Fruit fly (Drosophila melanogaster) whole organism, embryonic: ENCODE measurements around the gene Nph.

Experiments used
- Abd-B ChIP-seq: fragments of 200-800 bp; sonication (Bioruptor generic); optimal IDR thresholded peaks from 2 replicates; lab custom pipeline; 2018; ENCODE audit warnings: missing biosample characterization, mild to moderate bottlenecking, missing genetic modification characterization, moderate library complexity
- Atf3 ChIP-seq: fragments of 200-800 bp; sonication (Bioruptor generic); optimal IDR thresholded peaks from 3 replicates; lab custom pipeline; 2016; ENCODE audit warnings: missing biosample characterization, missing genetic modification characterization
- B-H2 ChIP-seq: fragments of 200-800 bp; sonication (Bioruptor generic); optimal IDR thresholded peaks from 2 replicates; lab custom pipeline; 2018; ENCODE audit warnings: missing biosample characterization, mild to moderate bottlenecking, missing genetic modification characterization
- Bteb2 ChIP-seq: fragments of 200-800 bp; sonication (Bioruptor generic); optimal IDR thresholded peaks from 2 replicates; lab custom pipeline; 2016; ENCODE audit warnings: missing biosample characterization, missing genetic modification characterization
- CG10267 ChIP-seq: fragments of 200-800 bp; sonication (Bioruptor generic); optimal IDR thresholded peaks from 2 replicates; lab custom pipeline; 2018; ENCODE audit warnings: missing biosample characterization, mild to moderate bottlenecking, missing genetic modification characterization, moderate library complexity
- CG10979 ChIP-seq: fragments of 200-800 bp; sonication (Bioruptor generic); optimal IDR thresholded peaks from 2 replicates; lab custom pipeline; 2018; ENCODE audit warnings: missing biosample characterization, mild to moderate bottlenecking, missing genetic modification characterization, moderate library complexity
- CG11398 ChIP-seq: fragments of 200-800 bp; sonication (Bioruptor generic); optimal IDR thresholded peaks from 2 replicates; lab custom pipeline; 2016; ENCODE audit warnings: missing biosample characterization, missing genetic modification characterization
- CG12391 ChIP-seq: fragments of 200-800 bp; sonication (Bioruptor generic); optimal IDR thresholded peaks from 3 replicates; lab custom pipeline; 2018; ENCODE audit warnings: missing biosample characterization, mild to moderate bottlenecking, missing genetic modification characterization, moderate library complexity
- CG13287 ChIP-seq: fragments of 200-800 bp; sonication (Bioruptor generic); IDR thresholded peaks from 2 replicates; pipeline ENCODE4 v1.3.6; 2022; ENCODE audit warnings: missing biosample characterization, missing genetic modification characterization; ENCODE audit not compliant: partially characterized antibody
- CG13424 ChIP-seq: fragments of 200-800 bp; sonication (Bioruptor generic); optimal IDR thresholded peaks from 2 replicates; lab custom pipeline; 2019; ENCODE audit warnings: missing biosample characterization, mild to moderate bottlenecking, missing genetic modification characterization, moderate library complexity
- CG16813 ChIP-seq: fragments of 200-800 bp; sonication (Bioruptor generic); IDR thresholded peaks from 3 replicates; pipeline ENCODE4 v1.3.6; 2022; ENCODE audit warnings: missing biosample characterization, missing genetic modification characterization; ENCODE audit not compliant: partially characterized antibody
- CG17912 ChIP-seq: fragments of 200-800 bp; sonication (Bioruptor generic); optimal IDR thresholded peaks from 2 replicates; lab custom pipeline; 2018; ENCODE audit warnings: missing biosample characterization, mild to moderate bottlenecking, missing genetic modification characterization
- CG18764 ChIP-seq: fragments of 200-800 bp; sonication (Bioruptor generic); optimal IDR thresholded peaks from 3 replicates; lab custom pipeline; 2016; ENCODE audit warnings: missing biosample characterization, missing genetic modification characterization
- CG2116 ChIP-seq: fragments of 200-800 bp; sonication (Bioruptor generic); optimal IDR thresholded peaks from 3 replicates; lab custom pipeline; 2018; ENCODE audit warnings: missing biosample characterization, mild to moderate bottlenecking, missing genetic modification characterization
- CG2129 ChIP-seq: fragments of 200-800 bp; sonication (Bioruptor generic); IDR thresholded peaks from 2 replicates; pipeline ENCODE4 v1.3.6; 2022; ENCODE audit warnings: missing biosample characterization, missing genetic modification characterization; ENCODE audit not compliant: partially characterized antibody
- CG3847 ChIP-seq: fragments of 200-800 bp; sonication (Bioruptor generic); IDR thresholded peaks from 2 replicates; pipeline ENCODE4 v1.3.6; 2022; ENCODE audit warnings: missing biosample characterization, missing genetic modification characterization
- CG4617 ChIP-seq: fragments of 200-800 bp; sonication (Bioruptor generic); optimal IDR thresholded peaks from 3 replicates; lab custom pipeline; 2016; ENCODE audit warnings: missing biosample characterization, missing genetic modification characterization, borderline replicate concordance
- CG6791 ChIP-seq: fragments of 200-800 bp; sonication (Bioruptor generic); IDR thresholded peaks from 3 replicates; pipeline ENCODE4 v1.3.6; 2022; ENCODE audit warnings: missing biosample characterization, missing genetic modification characterization; ENCODE audit not compliant: partially characterized antibody
- CoRest ChIP-seq: fragments of 200-800 bp; sonication (Bioruptor generic); optimal IDR thresholded peaks from 3 replicates; lab custom pipeline; 2018; ENCODE audit warnings: missing biosample characterization, mild to moderate bottlenecking, missing genetic modification characterization, moderate library complexity
- D19B ChIP-seq: fragments of 200-800 bp; sonication (Bioruptor generic); optimal IDR thresholded peaks from 2 replicates; lab custom pipeline; 2017; ENCODE audit warnings: missing biosample characterization, mild to moderate bottlenecking, missing genetic modification characterization
- Dbx ChIP-seq: fragments of 200-800 bp; sonication (Bioruptor generic); IDR thresholded peaks from 3 replicates; pipeline ENCODE4 v1.3.6; 2022; ENCODE audit warnings: missing biosample characterization, missing genetic modification characterization
- Dll ChIP-seq: fragments of 200-800 bp; sonication (Bioruptor generic); IDR thresholded peaks from 4 replicates; pipeline ENCODE4 v1.3.6; 2022; ENCODE audit warnings: missing biosample characterization, missing genetic modification characterization; ENCODE audit not compliant: partially characterized antibody
- Dp ChIP-seq: fragments of 200-800 bp; sonication (Bioruptor generic); optimal IDR thresholded peaks from 2 replicates; lab custom pipeline; 2018; ENCODE audit warnings: missing biosample characterization, mild to moderate bottlenecking, missing genetic modification characterization, moderate library complexity
- E2f2 ChIP-seq: fragments of 200-800 bp; sonication (Bioruptor generic); IDR thresholded peaks from 2 replicates; pipeline ENCODE4 v1.3.6; 2022; ENCODE audit warnings: missing biosample characterization, missing genetic modification characterization
- Fer1 ChIP-seq: fragments of 200-800 bp; sonication (Bioruptor generic); optimal IDR thresholded peaks from 2 replicates; lab custom pipeline; 2017; ENCODE audit warnings: missing biosample characterization, mild to moderate bottlenecking, missing genetic modification characterization
- Hsf ChIP-seq: fragments of 200-800 bp; sonication (Bioruptor generic); optimal IDR thresholded peaks from 3 replicates; lab custom pipeline; 2016; ENCODE audit warnings: missing biosample characterization, missing genetic modification characterization
- Myb ChIP-seq: fragments of 200-800 bp; sonication (Bioruptor generic); optimal IDR thresholded peaks from 2 replicates; lab custom pipeline; 2016; ENCODE audit warnings: missing biosample characterization, missing genetic modification characterization
- Nf-YC ChIP-seq: fragments of 200-800 bp; optimal IDR thresholded peaks from 3 replicates; lab custom pipeline; 2019; ENCODE audit warnings: missing biosample characterization, mild to moderate bottlenecking, missing genetic modification characterization, moderate library complexity
- Sin3A ChIP-seq: fragments of >200 bp; optimal IDR thresholded peaks from 2 replicates; lab custom pipeline; 2018
- YL-1 ChIP-seq: fragments of 200-800 bp; sonication (Bioruptor generic); optimal IDR thresholded peaks from 3 replicates; lab custom pipeline; 2017; ENCODE audit warnings: missing biosample characterization, mild to moderate bottlenecking, missing genetic modification characterization
- ase ChIP-seq: fragments of 200-800 bp; sonication (Bioruptor generic); IDR thresholded peaks from 3 replicates; pipeline ENCODE4 v1.3.6; 2022; ENCODE audit warnings: missing biosample characterization, missing genetic modification characterization
- ato ChIP-seq: fragments of 200-800 bp; sonication (Bioruptor generic); IDR thresholded peaks from 2 replicates; pipeline ENCODE4 v1.3.6; 2022; ENCODE audit warnings: missing biosample characterization, missing genetic modification characterization; ENCODE audit not compliant: partially characterized antibody
- bowl ChIP-seq: fragments of 200-800 bp; sonication (Bioruptor generic); IDR thresholded peaks from 2 replicates; pipeline ENCODE4 v1.3.6; 2022; ENCODE audit warnings: missing biosample characterization, missing genetic modification characterization
- chinmo ChIP-seq: fragments of 200-800 bp; sonication (Bioruptor generic); IDR thresholded peaks from 4 replicates; pipeline ENCODE4 v1.3.6; 2022; ENCODE audit warnings: missing biosample characterization, missing genetic modification characterization; ENCODE audit not compliant: partially characterized antibody
- dpn ChIP-seq, 2 experiments: fragments of 200-800 bp; sonication (Bioruptor generic); optimal IDR thresholded peaks; 3 replicates each; lab custom pipeline; 2016; ENCODE audit warnings: missing biosample characterization in 2 of 2, missing genetic modification characterization in 2 of 2
- hb ChIP-seq: fragments of 200-800 bp; sonication (Bioruptor generic); IDR thresholded peaks from 3 replicates; pipeline ENCODE4 v1.3.6; 2022; ENCODE audit warnings: missing biosample characterization, missing genetic modification characterization; ENCODE audit not compliant: partially characterized antibody
- inv ChIP-seq: fragments of 200-800 bp; sonication (Bioruptor generic); IDR thresholded peaks from 2 replicates; pipeline ENCODE4 v1.3.6; 2022; ENCODE audit warnings: missing biosample characterization, missing genetic modification characterization; ENCODE audit not compliant: partially characterized antibody
- knrl ChIP-seq: fragments of 200-800 bp; sonication (Bioruptor generic); IDR thresholded peaks from 3 replicates; pipeline ENCODE4 v1.3.6; 2022; ENCODE audit warnings: missing biosample characterization, missing genetic modification characterization; ENCODE audit not compliant: partially characterized antibody
- lilli ChIP-seq: fragments of 200-800 bp; sonication (Bioruptor generic); optimal IDR thresholded peaks from 3 replicates; lab custom pipeline; 2016; ENCODE audit warnings: missing biosample characterization, missing genetic modification characterization
- nerfin-2 ChIP-seq: fragments of 200-800 bp; sonication (Bioruptor generic); IDR thresholded peaks from 2 replicates; pipeline ENCODE4 v1.3.6; 2022; ENCODE audit warnings: missing biosample characterization, missing genetic modification characterization; ENCODE audit not compliant: partially characterized antibody
- row ChIP-seq: fragments of 200-800 bp; sonication (Bioruptor generic); IDR thresholded peaks from 3 replicates; pipeline ENCODE4 v1.3.6; 2022; ENCODE audit warnings: missing biosample characterization, missing genetic modification characterization
- slou ChIP-seq: fragments of 200-800 bp; sonication (Bioruptor generic); optimal IDR thresholded peaks from 3 replicates; lab custom pipeline; 2016; ENCODE audit warnings: missing biosample characterization, missing genetic modification characterization
- sna ChIP-seq: fragments of 200-800 bp; sonication (Bioruptor generic); IDR thresholded peaks from 2 replicates; pipeline ENCODE4 v1.3.6; 2022; ENCODE audit warnings: missing biosample characterization, missing genetic modification characterization; ENCODE audit not compliant: partially characterized antibody
- tll ChIP-seq, 2 experiments: fragments of 200-800 bp in 1 of 2; fragments of >200 bp in 1 of 2; sonication (Bioruptor generic) in 1 of 2; optimal IDR thresholded peaks; 2 replicates each; lab custom pipeline; 2017 to 2019; ENCODE audit warnings: missing biosample characterization in 2 of 2, missing genetic modification characterization in 2 of 2, mild to moderate bottlenecking in 1 of 2, moderate library complexity in 1 of 2
- vfl ChIP-seq: fragments of 200-800 bp; sonication (Bioruptor generic); optimal IDR thresholded peaks from 2 replicates; lab custom pipeline; 2016; ENCODE audit warnings: missing biosample characterization, missing genetic modification characterization
- vnd ChIP-seq: fragments of 200-800 bp; sonication (Bioruptor generic); IDR thresholded peaks from 3 replicates; pipeline ENCODE4 v1.3.6; 2022; ENCODE audit warnings: missing biosample characterization, missing genetic modification characterization; ENCODE audit not compliant: partially characterized antibody
- vvl ChIP-seq: fragments of 200-800 bp; sonication (Bioruptor generic); IDR thresholded peaks from 2 replicates; pipeline ENCODE4 v1.3.6; 2022; ENCODE audit warnings: missing biosample characterization, missing genetic modification characterization
- z ChIP-seq: fragments of 200-800 bp; sonication (Bioruptor generic); IDR thresholded peaks from 3 replicates; pipeline ENCODE4 v1.3.6; 2022; ENCODE audit warnings: missing biosample characterization, missing genetic modification characterization
- zf30C ChIP-seq: fragments of 200-800 bp; sonication (Bioruptor generic); optimal IDR thresholded peaks from 3 replicates; lab custom pipeline; 2018; ENCODE audit warnings: missing biosample characterization, mild to moderate bottlenecking, missing genetic modification characterization

Nph gene

DNA sequence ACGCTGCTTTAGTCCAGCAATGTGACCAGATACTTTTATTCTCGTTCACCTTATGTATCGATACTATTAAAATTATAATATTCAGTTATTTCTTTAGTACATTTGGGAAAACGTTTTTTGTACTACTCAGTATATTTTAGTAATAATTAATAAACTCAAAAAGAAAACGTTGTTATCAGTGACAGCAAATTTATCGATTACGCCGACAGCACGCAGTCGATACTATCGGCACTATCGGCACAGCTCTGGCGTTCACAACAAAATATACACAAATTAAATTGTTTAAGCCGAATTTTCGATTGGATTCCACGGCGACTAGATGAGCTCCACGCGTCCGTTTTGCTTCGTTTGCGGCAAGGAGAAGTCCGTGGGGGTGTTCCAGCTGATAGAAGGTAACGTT lies 34.8 kb upstream of the Nph start, which contains the start of the genes janA, Sry-alpha and Sry-beta (continued):
- TF ChIP-seq vvl (GFP tag; lab: Robert Waterston, UW): peak; percentile 42; the same call in 1 of the 2 replicates
- peak; percentile 73 for TF ChIP-seq Sin3A (lab: Kevin White, UChicago)
- TF ChIP-seq z (GFP tag; lab: Robert Waterston, UW): no peak
- peak; percentile 62 for TF ChIP-seq CG10267 (tag; lab: Kevin White, UChicago)
- peak; percentile 99 for TF ChIP-seq CG6791 (GFP tag; lab: Robert Waterston, UW)
- peak; percentile 36 for TF ChIP-seq CoRest (tag; lab: Kevin White, UChicago)
- peak; percentile 9 for TF ChIP-seq Fer1 (GFP tag; lab: Kevin White, UChicago)
- TF ChIP-seq CG10979 (tag; lab: Kevin White, UChicago): peak; percentile 7
- TF ChIP-seq CG2116: peak; percentile 86
- TF ChIP-seq vnd (GFP tag; lab: Robert Waterston, UW): peak; percentile 100
- TF ChIP-seq CG16813 (GFP tag; lab: Robert Waterston, UW): peak; percentile 100
- peak; percentile 52 for TF ChIP-seq CG3847
- peak; percentile 16 for TF ChIP-seq CG13424 (tag; lab: Kevin White, UChicago)
- no peak for TF ChIP-seq slou (GFP tag; lab: Kevin White, UChicago)
- TF ChIP-seq YL-1: peak; percentile 86
- TF ChIP-seq CG4617 (GFP tag; lab: Kevin White, UChicago): peak; percentile 92
- no peak for TF ChIP-seq B-H2
- peak; percentile 99 for TF ChIP-seq chinmo (GFP tag; lab: Robert Waterston, UW)
- no peak for TF ChIP-seq zf30C
- no peak for TF ChIP-seq CG11398 (GFP tag; lab: Kevin White, UChicago)
- no peak for TF ChIP-seq bowl
- no peak for TF ChIP-seq tll (GFP tag; optimal IDR thresholded peaks at IDR 0.05; lab: Kevin White, UChicago)
- peak; percentile 22 for TF ChIP-seq Hsf
- TF ChIP-seq CG18764 (GFP tag; lab: Kevin White, UChicago): no peak
- no peak for TF ChIP-seq Atf3 (GFP tag; lab: Kevin White, UChicago)
- peak; percentile 99 for TF ChIP-seq inv (GFP tag; lab: Robert Waterston, UW)
- peak; percentile 29 for TF ChIP-seq Myb (GFP tag; lab: Kevin White, UChicago)
- peak; percentile 99 for TF ChIP-seq knrl (GFP tag; lab: Robert Waterston, UW)
- no peak for TF ChIP-seq ase (GFP tag; lab: Robert Waterston, UW)
- no peak for TF ChIP-seq Abd-B (GFP tag; lab: Kevin White, UChicago)
- peak in 1 of 2 experiments; percentile 16 for TF ChIP-seq dpn (GFP tag; optimal IDR thresholded peaks at IDR 0.05; lab: Kevin White, UChicago)
- peak; percentile 69 for TF ChIP-seq row (GFP tag; lab: Robert Waterston, UW)
- no peak for TF ChIP-seq Bteb2 (GFP tag; lab: Kevin White, UChicago)
- TF ChIP-seq lilli (GFP tag; lab: Kevin White, UChicago): peak; percentile 56
- TF ChIP-seq D19B (GFP tag; lab: Kevin White, UChicago): no peak
- peak; percentile 100 for TF ChIP-seq CG2129
- peak; percentile 100 for TF ChIP-seq Dll
- TF ChIP-seq ato (GFP tag; lab: Robert Waterston, UW): peak; percentile 99
- TF ChIP-seq CG13287 (GFP tag; lab: Robert Waterston, UW): peak; percentile 100
- TF ChIP-seq CG12391: peak; percentile 59
- TF ChIP-seq vfl (GFP tag; lab: Kevin White, UChicago): no peak
- peak; percentile 71 for TF ChIP-seq E2f2 (GFP tag; lab: Robert Waterston, UW)
- TF ChIP-seq sna (GFP tag; lab: Robert Waterston, UW): peak; percentile 100
- peak; percentile 49; the same call in 1 of the 3 replicates for TF ChIP-seq Dbx (GFP tag; lab: Robert Waterston, UW)
- TF ChIP-seq hb (GFP tag; lab: Robert Waterston, UW): peak; percentile 99
- TF ChIP-seq nerfin-2 (GFP tag; lab: Robert Waterston, UW): peak; percentile 99
- TF ChIP-seq CG17912 (GFP tag; lab: Kevin White, UChicago): no peak
- peak; percentile 63 for TF ChIP-seq Dp (GFP tag; lab: Kevin White, UChicago)
- peak; percentile 17 for TF ChIP-seq Nf-YC (tag; lab: Kevin White, UChicago)
